Worm (Caenorhabditis elegans): ENCODE data around the gene Y46G5A.20.

ce11 chrII:12828863-12829262 lies 18.1 kb downstream of the Y46G5A.20 start, which contains the start of gene Y46G5A.23:
- TF ChIP-seq ama-1 (optimal IDR thresholded peaks at IDR 0.05) (no peak), tbx-11 (GFP tag; IDR thresholded peaks at IDR 0.05) (no peak), tra-4 (tag; optimal IDR thresholded peaks at IDR 0.05) (no peak), F13C5.2 (tag; optimal IDR thresholded peaks at IDR 0.05) (no peak), B0310.2 (tag; optimal IDR thresholded peaks at IDR 0.05) (no peak)

Data from whole organism, early embryonic.